Fruit fly (Drosophila melanogaster) whole organism, pupa: ENCODE data around the gene Prosbeta7.
A peak's percentile ranks its signal among the peaks of the same experiment; 100 is the strongest.

Source experiments
- CG10348 ChIP-seq: fragments of 200-800 bp; sonication (Bioruptor generic); IDR thresholded peaks from 2 replicates; pipeline ENCODE4 v1.3.6; 2022; ENCODE audit warnings: missing biosample characterization, missing genetic modification characterization
- CG12605 ChIP-seq: fragments of 200-800 bp; sonication (Bioruptor generic); IDR thresholded peaks from 2 replicates; pipeline ENCODE4 v1.3.6; 2022; ENCODE audit warnings: missing biosample characterization, missing genetic modification characterization
- CG13204 ChIP-seq: fragments of 200-800 bp; sonication (Bioruptor generic); optimal IDR thresholded peaks from 2 replicates; lab custom pipeline; 2018; ENCODE audit warnings: missing biosample characterization, mild to moderate bottlenecking, missing genetic modification characterization, moderate library complexity
- CG14655 ChIP-seq: fragments of 200-800 bp; sonication (Bioruptor generic); optimal IDR thresholded peaks from 3 replicates; lab custom pipeline; 2017; ENCODE audit warnings: mild to moderate bottlenecking, missing biosample characterization, missing genetic modification reagents, missing genetic modification characterization
- CG15710 ChIP-seq: fragments of 200-800 bp; sonication (Bioruptor generic); optimal IDR thresholded peaks from 2 replicates; lab custom pipeline; 2018; ENCODE audit warnings: missing biosample characterization, mild to moderate bottlenecking, missing genetic modification characterization, moderate library complexity
- CG17806 ChIP-seq: fragments of 200-800 bp; sonication (Bioruptor generic); optimal IDR thresholded peaks from 2 replicates; lab custom pipeline; 2018; ENCODE audit warnings: missing biosample characterization, mild to moderate bottlenecking, missing genetic modification characterization, moderate library complexity
- CG32121 ChIP-seq: fragments of 200-800 bp; sonication (Bioruptor generic); IDR thresholded peaks from 2 replicates; pipeline ENCODE4 v1.3.6; 2022; ENCODE audit warnings: missing biosample characterization, missing genetic modification characterization
- CG34367 ChIP-seq: fragments of 200-800 bp; sonication (Bioruptor generic); optimal IDR thresholded peaks from 2 replicates; lab custom pipeline; 2018; ENCODE audit warnings: missing biosample characterization, mild to moderate bottlenecking, missing genetic modification characterization
- CG4496 ChIP-seq: fragments of 200-800 bp; sonication (Bioruptor generic); IDR thresholded peaks from 3 replicates; pipeline ENCODE4 v1.3.6; 2022; ENCODE audit warnings: missing biosample characterization, missing genetic modification characterization
- CG8159 ChIP-seq: fragments of 200-800 bp; sonication (Bioruptor generic); optimal IDR thresholded peaks from 3 replicates; lab custom pipeline; 2018; ENCODE audit warnings: missing biosample characterization, mild to moderate bottlenecking, missing genetic modification characterization, moderate library complexity
- CG8301 ChIP-seq: fragments of 200-800 bp; sonication (Bioruptor generic); optimal IDR thresholded peaks from 2 replicates; lab custom pipeline; 2018; ENCODE audit warnings: missing biosample characterization, mild to moderate bottlenecking, missing genetic modification characterization
- CG9948 ChIP-seq: fragments of 200-800 bp; sonication (Bioruptor generic); optimal IDR thresholded peaks from 2 replicates; lab custom pipeline; 2018; ENCODE audit warnings: missing biosample characterization, mild to moderate bottlenecking, missing genetic modification characterization, moderate library complexity
- D1 ChIP-seq: fragments of 200-800 bp; sonication (Bioruptor generic); optimal IDR thresholded peaks from 2 replicates; lab custom pipeline; 2018; ENCODE audit warnings: missing biosample characterization, mild to moderate bottlenecking, missing genetic modification characterization, moderate library complexity
- EcR ChIP-seq: fragments of 200-800 bp; sonication (Bioruptor generic); optimal IDR thresholded peaks from 3 replicates; lab custom pipeline; 2019; ENCODE audit warnings: missing biosample characterization, missing genetic modification characterization, mild to moderate bottlenecking, moderate library complexity, missing genetic modification reagents
- Ets98B ChIP-seq: fragments of 200-800 bp; sonication (Bioruptor generic); IDR thresholded peaks from 2 replicates; pipeline ENCODE4 v1.3.6; 2022; ENCODE audit warnings: missing biosample characterization, missing genetic modification characterization
- Pif1A ChIP-seq: fragments of 200-800 bp; sonication (Bioruptor generic); optimal IDR thresholded peaks from 3 replicates; lab custom pipeline; 2016; ENCODE audit warnings: missing biosample characterization, missing genetic modification characterization
- Pif1B ChIP-seq: fragments of 200-800 bp; sonication (Bioruptor generic); optimal IDR thresholded peaks from 3 replicates; lab custom pipeline; 2016; ENCODE audit warnings: missing biosample characterization, missing genetic modification characterization
- Snoo ChIP-seq: fragments of 200-800 bp; sonication (Bioruptor generic); optimal IDR thresholded peaks from 3 replicates; lab custom pipeline; 2017; ENCODE audit warnings: missing biosample characterization, mild to moderate bottlenecking, missing genetic modification characterization, inconsistent platforms
- fd96Ca ChIP-seq: fragments of 200-800 bp; sonication (Bioruptor generic); IDR thresholded peaks from 3 replicates; pipeline ENCODE4 v1.3.6; 2022; ENCODE audit warnings: missing biosample characterization, missing genetic modification characterization
- gl ChIP-seq: fragments of 200-800 bp; sonication (Bioruptor generic); optimal IDR thresholded peaks from 2 replicates; lab custom pipeline; 2018; ENCODE audit warnings: missing biosample characterization, mild to moderate bottlenecking, missing genetic modification characterization
- rn ChIP-seq: fragments of 200-800 bp; sonication (Bioruptor generic); IDR thresholded peaks from 2 replicates; pipeline ENCODE4 v1.3.6; 2022; ENCODE audit warnings: missing biosample characterization, missing genetic modification characterization

The Prosbeta7 gene

dm6 chr3R:5350393-5350972 is 7.7 kb downstream of the Prosbeta7 start, which contains the start of gene mtd:
TSS of gene mtd (minus strand) at chr3R:5350443.
- TF ChIP-seq CG8159 (no peak), Pif1B (no peak), CG10348 (GFP tag; lab: Robert Waterston, UW) (no peak), Ets98B (no peak), CG34367 (tag; lab: Kevin White, UChicago) (no peak), CG14655 (GFP tag; lab: Kevin White, UChicago) (no peak)

DNA sequence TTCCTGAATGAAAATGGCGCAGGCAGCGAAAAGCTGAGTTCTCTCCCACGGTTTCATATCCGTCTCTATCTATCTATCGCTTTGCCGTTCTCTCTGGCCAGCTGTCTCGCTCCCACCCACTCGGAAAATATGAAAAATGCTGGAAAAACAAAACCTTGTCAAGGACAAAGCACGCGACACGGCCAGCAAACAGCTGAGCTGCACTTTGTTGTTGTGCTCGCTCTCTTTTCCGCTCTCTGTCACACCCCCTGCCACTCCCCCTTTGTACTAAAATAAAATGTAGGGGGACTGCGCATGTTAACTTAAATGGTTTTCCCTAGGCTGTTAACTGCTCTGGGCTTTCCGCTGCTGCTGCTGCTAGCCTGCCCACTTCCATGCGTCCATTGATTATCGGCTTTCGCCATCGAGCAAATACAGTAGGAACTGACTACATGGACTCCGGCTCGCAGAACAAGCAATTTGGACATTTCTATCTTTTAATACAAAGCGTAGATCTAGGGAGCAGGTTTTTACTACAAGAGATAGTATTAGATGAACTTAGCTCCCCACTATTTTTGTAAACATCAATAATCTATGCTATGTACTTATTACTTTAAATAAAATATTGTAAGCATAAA is 11.3 kb downstream of the Prosbeta7 start:
- TF ChIP-seq CG9948 (tag; lab: Kevin White, UChicago) (no peak), fd96Ca (no peak), CG34367 (tag; lab: Kevin White, UChicago) (no peak), Pif1B (no peak), D1 (tag; lab: Kevin White, UChicago) (no peak), CG32121 (GFP tag; lab: Robert Waterston, UW) (no peak), gl (tag; lab: Kevin White, UChicago) (no peak), CG4496 (GFP tag; lab: Robert Waterston, UW) (no peak), CG8301 (tag; lab: Kevin White, UChicago) (no peak), CG13204 (GFP tag; lab: Kevin White, UChicago) (no peak)

DNA sequence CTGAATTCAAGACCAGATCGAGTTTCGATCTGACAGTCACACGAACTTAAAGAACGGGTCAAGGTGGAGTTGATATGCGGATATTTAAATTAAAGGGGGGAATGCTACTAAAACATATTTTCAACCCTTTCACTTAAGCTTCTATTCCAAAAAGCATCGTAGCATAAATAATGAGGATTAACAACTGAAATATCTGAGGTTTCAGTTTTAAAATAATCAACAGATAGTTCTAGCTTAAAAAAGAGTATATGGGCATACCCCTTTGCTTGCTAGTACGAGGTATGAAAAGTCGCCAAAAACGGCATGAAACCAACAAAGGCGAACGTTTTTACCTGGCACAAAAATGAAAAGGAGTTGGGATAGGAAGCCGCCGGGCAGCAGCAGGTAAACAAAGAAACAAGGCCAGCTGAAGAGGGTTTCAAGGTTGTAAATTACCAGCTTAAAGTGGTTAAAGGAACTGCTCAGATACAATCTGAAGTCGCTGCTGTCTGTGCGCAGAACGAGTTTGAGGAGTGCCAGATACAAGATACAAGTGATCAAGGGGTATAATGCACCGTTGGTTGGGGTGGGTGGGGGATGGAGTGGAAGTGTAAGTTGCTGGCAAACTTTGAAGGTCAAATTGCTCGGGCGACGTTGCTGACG is 26.3 kb downstream of the Prosbeta7 start:
- peak; percentile 60 for TF ChIP-seq CG9948 (tag; lab: Kevin White, UChicago)
- no peak for TF ChIP-seq CG32121 (GFP tag; lab: Robert Waterston, UW)
- peak; percentile 16 for TF ChIP-seq Pif1B
- no peak for TF ChIP-seq gl (tag; lab: Kevin White, UChicago)
- peak; percentile 63 for TF ChIP-seq CG15710 (tag; lab: Kevin White, UChicago)
- peak; percentile 62 for TF ChIP-seq CG17806 (tag; lab: Kevin White, UChicago)
- TF ChIP-seq CG4496 (GFP tag; lab: Robert Waterston, UW): 0 out of 3 replicates have a peak, but pooled peaks have one; percentile 20
- TF ChIP-seq CG8159: peak; percentile 72
- TF ChIP-seq rn (GFP tag; lab: Robert Waterston, UW): no peak
- no peak for TF ChIP-seq CG10348 (GFP tag; lab: Robert Waterston, UW)
- peak; percentile 91 for TF ChIP-seq EcR
- TF ChIP-seq CG12605 (GFP tag; lab: Robert Waterston, UW): no peak
- no peak for TF ChIP-seq CG14655 (GFP tag; lab: Kevin White, UChicago)
- peak; percentile 17 for TF ChIP-seq Pif1A (GFP tag; lab: Kevin White, UChicago)
- no peak for TF ChIP-seq fd96Ca
- TF ChIP-seq CG13204 (GFP tag; lab: Kevin White, UChicago): no peak
- TF ChIP-seq CG8301 (tag; lab: Kevin White, UChicago): no peak
- no peak for TF ChIP-seq Snoo (tag; lab: Kevin White, UChicago)
- TF ChIP-seq D1 (tag; lab: Kevin White, UChicago): no peak
- no peak for TF ChIP-seq Ets98B
- TF ChIP-seq CG34367 (tag; lab: Kevin White, UChicago): peak; percentile 35
- TF ChIP-seq, all 21 proteins: peak for 9

DNA sequence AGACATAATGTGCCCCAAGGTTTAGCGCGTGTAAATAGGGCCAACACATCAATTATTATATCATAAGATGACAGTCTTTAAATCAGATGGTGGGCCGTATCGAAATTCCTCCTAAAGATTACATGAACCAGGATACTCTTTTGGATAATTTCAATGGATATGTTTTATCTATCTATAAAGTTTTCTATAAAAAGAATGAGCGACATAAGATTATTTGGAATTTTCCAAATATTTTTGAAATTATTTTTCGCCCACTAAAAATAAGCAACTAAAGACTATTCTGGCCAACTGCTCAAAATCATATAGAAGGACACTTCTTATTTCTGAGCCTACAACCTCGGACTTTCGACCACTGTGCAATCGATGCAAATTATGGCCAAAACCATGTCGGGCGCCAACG is 27.8 kb downstream of the Prosbeta7 start:
- TF ChIP-seq CG8159: peak; percentile 43
- peak; percentile 19 for TF ChIP-seq CG15710 (tag; lab: Kevin White, UChicago)
- peak; percentile 32 for TF ChIP-seq Pif1A (GFP tag; lab: Kevin White, UChicago)
- peak; percentile 22 for TF ChIP-seq CG17806 (tag; lab: Kevin White, UChicago)
- peak; percentile 42 for TF ChIP-seq CG14655 (GFP tag; lab: Kevin White, UChicago)
- TF ChIP-seq Snoo (tag; lab: Kevin White, UChicago): no peak
- 0 out of 2 replicates have a peak, but pooled peaks have one; percentile 21 for TF ChIP-seq Ets98B
- TF ChIP-seq CG13204 (GFP tag; lab: Kevin White, UChicago): no peak
- no peak for TF ChIP-seq D1 (tag; lab: Kevin White, UChicago)
- no peak for TF ChIP-seq CG4496 (GFP tag; lab: Robert Waterston, UW)
- no peak for TF ChIP-seq EcR
- TF ChIP-seq CG9948 (tag; lab: Kevin White, UChicago): peak; percentile 15
- peak; percentile 21 for TF ChIP-seq CG8301 (tag; lab: Kevin White, UChicago)

dm6 chr3R:5327911-5328310 is 30.3 kb downstream of the Prosbeta7 start:
- TF ChIP-seq Ets98B: no peak
- no peak for TF ChIP-seq CG14655 (GFP tag; lab: Kevin White, UChicago)
- no peak for TF ChIP-seq D1 (tag; lab: Kevin White, UChicago)

DNA sequence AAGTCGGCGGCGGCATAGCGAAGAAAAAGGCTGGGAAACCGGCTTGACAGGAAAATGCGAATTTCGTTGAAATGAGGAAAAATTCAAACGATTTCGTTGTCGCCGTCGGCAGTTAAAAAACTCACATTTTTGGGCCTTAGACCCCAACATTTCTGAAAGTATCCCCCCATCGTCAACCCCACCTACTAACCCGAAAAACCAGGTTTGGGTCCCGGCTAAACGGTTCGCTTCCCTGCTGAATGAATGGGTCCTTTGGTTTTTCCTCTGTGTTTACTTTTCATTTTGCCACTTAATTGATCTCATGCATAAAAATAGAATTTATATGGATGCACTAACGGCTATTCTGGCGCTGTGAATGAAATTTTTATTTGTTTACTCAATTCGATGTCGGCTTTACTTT is 32.0 kb downstream of the Prosbeta7 start:
- TF ChIP-seq CG13204 (GFP tag; lab: Kevin White, UChicago) (no peak), fd96Ca (0 out of 3 replicates have a peak, but pooled peaks have one; percentile 15)
